Worm (Caenorhabditis elegans) whole organism, young adult: ENCODE data around the gene F35B3.4.

Experiments
- ama-1 ChIP-seq, 3 experiments: fragments of 150-350 bp in 1 of 3; sonication (generic microtip) in 2 of 3; optimal IDR thresholded peaks; 2 replicates each; lab custom pipeline; 2014 to 2018; ENCODE audit warnings: missing biosample characterization in 2 of 3, missing genetic modification characterization in 2 of 3, missing genetic modification reagents in 2 of 3
- cebp-2 ChIP-seq: fragments of 200-800 bp; sonication (Bioruptor generic); IDR thresholded peaks from 2 replicates; pipeline ENCODE4 v1.3.6; 2022; ENCODE audit warnings: missing genetic modification characterization, missing compliant biosample characterization
- ceh-79 ChIP-seq: sonication (generic microtip); optimal IDR thresholded peaks from 2 replicates; lab custom pipeline; 2017; ENCODE audit warnings: mild to moderate bottlenecking, missing genetic modification characterization, missing compliant biosample characterization
- nfya-1 ChIP-seq: sonication (generic microtip); optimal IDR thresholded peaks from 2 replicates; lab custom pipeline; 2017; ENCODE audit warnings: antibody characterized with exemption, missing compliant biosample characterization, missing genetic modification characterization, borderline replicate concordance; ENCODE audit not compliant: insufficient read depth
- snpc-3.4 ChIP-seq: sonication (generic microtip); optimal IDR thresholded peaks from 2 replicates; lab custom pipeline; 2017; ENCODE audit warnings: missing genetic modification characterization, mild to moderate bottlenecking, missing compliant biosample characterization, antibody characterized with exemption, moderate library complexity, missing genotype, missing genetic modification reagents
- tlf-1 ChIP-seq: fragments of 200-800 bp; sonication (Bioruptor generic); optimal IDR thresholded peaks from 2 replicates; lab custom pipeline; 2018; ENCODE audit warnings: mild to moderate bottlenecking, missing genetic modification characterization, missing compliant biosample characterization

DNA sequence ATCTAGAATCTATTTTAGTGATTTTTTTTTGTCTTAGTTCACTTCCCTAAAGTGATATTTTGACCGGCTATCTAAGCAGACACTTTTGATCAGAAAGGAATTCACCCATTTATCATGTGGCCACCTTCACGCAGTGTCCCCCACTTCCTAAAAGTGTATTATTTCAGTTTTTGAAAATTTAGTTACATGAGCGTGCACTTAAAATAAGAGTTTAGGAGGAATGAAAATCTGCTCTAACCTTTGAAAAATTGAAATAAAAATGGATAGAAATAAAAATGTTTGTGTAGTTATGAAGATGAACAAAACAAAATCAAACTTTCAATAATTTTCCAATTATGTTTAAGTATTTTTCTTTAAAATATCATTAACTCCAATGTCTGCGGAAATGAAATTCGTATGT is 39.0 kb upstream of the F35B3.4 start:
- TF ChIP-seq nfya-1 = no peak
- TF ChIP-seq ceh-79 (tag; lab: Kevin White, UChicago) = no peak
- no peak for TF ChIP-seq ama-1 (optimal IDR thresholded peaks at IDR 0.05; lab: Kevin White, UChicago)
- no peak for TF ChIP-seq ama-1 (GFP tag; optimal IDR thresholded peaks at IDR 0.05; lab: Kevin White, UChicago)
- no peak for TF ChIP-seq cebp-2 (GFP tag; lab: Robert Waterston, UW)
- TF ChIP-seq tlf-1 (GFP tag; lab: Kevin White, UChicago) = no peak
- TF ChIP-seq snpc-3.4 = no peak
